Fruit fly (Drosophila melanogaster): ENCODE data around the gene CG10357.

Gene CG10357

dm6 chr3L:3616344-3616743, 1.2 kb downstream of the CG10357 start (continued):
- peak; percentile 24 for TF ChIP-seq disco-r (GFP tag; optimal IDR thresholded peaks at IDR 0.05)
- no peak for TF ChIP-seq abd-A (tag; optimal IDR thresholded peaks at IDR 0.05)
- TF ChIP-seq CG6689 (GFP tag; IDR thresholded peaks at IDR 0.05), result peak; percentile 43; the same call in 1 of the 2 replicates
- TF ChIP-seq CG34422 (GFP tag; IDR thresholded peaks at IDR 0.05), result peak; percentile 86
- TF ChIP-seq CG14667 (GFP tag; IDR thresholded peaks at IDR 0.05), result peak; percentile 75
- TF ChIP-seq Eip74EF (GFP tag; optimal IDR thresholded peaks at IDR 0.05), result no peak
- 0 out of 2 replicates have a peak, but pooled peaks have one; percentile 28 for TF ChIP-seq CG31224 (GFP tag; IDR thresholded peaks at IDR 0.05)
- no peak for TF ChIP-seq Neu2 (GFP tag; optimal IDR thresholded peaks at IDR 0.05; ENCODE audit: borderline replicate concordance)
- peak; percentile 81 for TF ChIP-seq stwl (tag; optimal IDR thresholded peaks at IDR 0.05)
- TF ChIP-seq CG17568 (GFP tag; optimal IDR thresholded peaks at IDR 0.05), result peak; percentile 35
- TF ChIP-seq CG7745 (tag; optimal IDR thresholded peaks at IDR 0.05), result no peak
- peak; percentile 67 for TF ChIP-seq CG9215 (GFP tag; IDR thresholded peaks at IDR 0.05)
- TF ChIP-seq CG9876 (GFP tag; optimal IDR thresholded peaks at IDR 0.05), result peak; percentile 86
- peak; percentile 33 for TF ChIP-seq CG13123 (GFP tag; optimal IDR thresholded peaks at IDR 0.05)
- TF ChIP-seq chif (GFP tag; optimal IDR thresholded peaks at IDR 0.05), result peak; percentile 71 to 92
- peak; percentile 81; the same call in 2 of the 3 replicates for TF ChIP-seq CG17361 (GFP tag; IDR thresholded peaks at IDR 0.05)
- no peak for TF ChIP-seq CG6254 (GFP tag; optimal IDR thresholded peaks at IDR 0.05)
- TF ChIP-seq CG4820 (GFP tag; optimal IDR thresholded peaks at IDR 0.05), result peak; percentile 78
- TF ChIP-seq Opbp (GFP tag; IDR thresholded peaks at IDR 0.05; ENCODE audit: partially characterized antibody), result peak; percentile 80
- TF ChIP-seq fd96Cb (tag; optimal IDR thresholded peaks at IDR 0.05), result peak; percentile 63
- TF ChIP-seq Antp (GFP tag; optimal IDR thresholded peaks at IDR 0.05), result peak; percentile 87
- peak; percentile 32; the same call in 1 of the 2 replicates for TF ChIP-seq klu (GFP tag; IDR thresholded peaks at IDR 0.05)
- peak; percentile 22 for TF ChIP-seq tap (tag; optimal IDR thresholded peaks at IDR 0.05)
- TF ChIP-seq Abd-B (GFP tag; optimal IDR thresholded peaks at IDR 0.05), result no peak
- TF ChIP-seq lab (GFP tag; optimal IDR thresholded peaks at IDR 0.05), result peak; percentile 72
- TF ChIP-seq grn (GFP tag; optimal IDR thresholded peaks at IDR 0.05), result no peak
- TF ChIP-seq pb (GFP tag; optimal IDR thresholded peaks at IDR 0.05), result peak; percentile 52
- TF ChIP-seq CG11247 (GFP tag; IDR thresholded peaks at IDR 0.05), result peak; percentile 90
- peak; percentile 70 for TF ChIP-seq CG18619 (GFP tag; optimal IDR thresholded peaks at IDR 0.05)
- TF ChIP-seq seq (GFP tag; IDR thresholded peaks at IDR 0.05), result no peak; the same call in 1 of the 2 replicates
- TF ChIP-seq ham (GFP tag; IDR thresholded peaks at IDR 0.05), result no peak
- peak; percentile 23 for TF ChIP-seq CG12104 (GFP tag; optimal IDR thresholded peaks at IDR 0.05)
- peak; percentile 88 for TF ChIP-seq CG17829 (tag; optimal IDR thresholded peaks at IDR 0.05)
- peak; percentile 42 for TF ChIP-seq slou (GFP tag; optimal IDR thresholded peaks at IDR 0.05)
- TF ChIP-seq cad (GFP tag; optimal IDR thresholded peaks at IDR 0.05), result no peak
- TF ChIP-seq sqz (GFP tag; optimal IDR thresholded peaks at IDR 0.05), result no peak
- peak; percentile 85 for TF ChIP-seq zen (tag; optimal IDR thresholded peaks at IDR 0.05)
- TF ChIP-seq CG8944 (GFP tag; optimal IDR thresholded peaks at IDR 0.05), result peak; percentile 90
- peak; percentile 11; the same call in 1 of the 2 replicates for TF ChIP-seq crol (GFP tag; IDR thresholded peaks at IDR 0.05)
- TF ChIP-seq dati (GFP tag; IDR thresholded peaks at IDR 0.05), result peak; percentile 55; the same call in 1 of the 2 replicates
- no peak for TF ChIP-seq CG6683 (GFP tag; optimal IDR thresholded peaks at IDR 0.05)
- peak; percentile 59 for TF ChIP-seq CG13775 (GFP tag; optimal IDR thresholded peaks at IDR 0.05)
- peak; percentile 62 for TF ChIP-seq yki (optimal IDR thresholded peaks at IDR 0.05)
- TF ChIP-seq Fer2 (tag; optimal IDR thresholded peaks at IDR 0.05), result peak; percentile 29
- no peak for TF ChIP-seq mld (GFP tag; IDR thresholded peaks at IDR 0.05; ENCODE audit: partially characterized antibody)
- no peak for TF ChIP-seq CG34224 (GFP tag; IDR thresholded peaks at IDR 0.05; ENCODE audit: partially characterized antibody)
- TF ChIP-seq br (optimal IDR thresholded peaks at IDR 0.05), result no peak
- TF ChIP-seq CG11696 (GFP tag; IDR thresholded peaks at IDR 0.05), result no peak
- TF ChIP-seq cg (GFP tag; optimal IDR thresholded peaks at IDR 0.05), result no peak
- no peak for TF ChIP-seq Hr39 (optimal IDR thresholded peaks at IDR 0.05)
- TF ChIP-seq CG15011 (GFP tag; optimal IDR thresholded peaks at IDR 0.05), result peak; percentile 20
- TF ChIP-seq Optix (GFP tag; IDR thresholded peaks at IDR 0.05), result peak; percentile 72

Data from whole organism, embryonic.